Worm (Caenorhabditis elegans): Measurements from ENCODE around the gene sid-1.

- TF ChIP-seq ceh-45 (GFP tag; IDR thresholded peaks at IDR 0.05), result no peak
- TF ChIP-seq dve-1 (tag; optimal IDR thresholded peaks at IDR 0.05), result no peak
- no peak for TF ChIP-seq fkh-10 (GFP tag; optimal IDR thresholded peaks at IDR 0.05)
- no peak for TF ChIP-seq hlh-30 (tag; optimal IDR thresholded peaks at IDR 0.05; ENCODE audit: insufficient read depth)
- no peak for TF ChIP-seq tbx-2 (tag; optimal IDR thresholded peaks at IDR 0.05)
These were observed 34.8 kb upstream of the sid-1 start, which contains the start of gene Y58A7A.4 for ce11 chrV:5084957-5085465.

Measured in whole organism, late embryonic.